Fruit fly (Drosophila melanogaster) whole organism, embryonic: Measurements from ENCODE around the gene P5cr-2.

Experiments used
- CG1024 ChIP-seq: fragments of 200-800 bp; sonication (Bioruptor generic); IDR thresholded peaks from 2 replicates; pipeline ENCODE4 v1.3.6; 2022; ENCODE audit warnings: missing biosample characterization, missing genetic modification characterization
- CG10565 ChIP-seq: fragments of 200-800 bp; sonication (Bioruptor generic); optimal IDR thresholded peaks from 3 replicates; lab custom pipeline; 2016; ENCODE audit warnings: missing biosample characterization, mild to moderate bottlenecking, missing genetic modification characterization
- CG10654 ChIP-seq: fragments of 200-800 bp; sonication (Bioruptor generic); optimal IDR thresholded peaks from 2 replicates; lab custom pipeline; 2016; ENCODE audit warnings: missing biosample characterization, missing genetic modification characterization
- CG11456 ChIP-seq: fragments of 200-800 bp; sonication (Bioruptor generic); IDR thresholded peaks from 3 replicates; pipeline ENCODE4 v1.3.6; 2022; ENCODE audit warnings: missing biosample characterization, missing genetic modification characterization
- CG11696 ChIP-seq: fragments of 200-800 bp; sonication (Bioruptor generic); IDR thresholded peaks from 2 replicates; pipeline ENCODE4 v1.3.6; 2022; ENCODE audit warnings: missing biosample characterization, missing genetic modification characterization
- CG12155 ChIP-seq: fragments of 200-800 bp; sonication (Bioruptor generic); optimal IDR thresholded peaks from 3 replicates; lab custom pipeline; 2016; ENCODE audit warnings: missing biosample characterization, missing genetic modification characterization
- CG17802 ChIP-seq: fragments of 200-800 bp; sonication (Bioruptor generic); optimal IDR thresholded peaks from 2 replicates; lab custom pipeline; 2018; ENCODE audit warnings: missing biosample characterization, mild to moderate bottlenecking, missing genetic modification characterization, moderate library complexity
- CG1792 ChIP-seq: fragments of 200-800 bp; sonication (Bioruptor generic); optimal IDR thresholded peaks from 2 replicates; lab custom pipeline; 2016; ENCODE audit warnings: missing biosample characterization, missing genetic modification characterization
- CG2678 ChIP-seq: fragments of 200-800 bp; sonication (Bioruptor generic); optimal IDR thresholded peaks from 3 replicates; lab custom pipeline; 2019; ENCODE audit warnings: missing biosample characterization, mild to moderate bottlenecking, missing genetic modification characterization, moderate library complexity
- CG33557 ChIP-seq: fragments of 200-800 bp; sonication (Bioruptor generic); optimal IDR thresholded peaks from 2 replicates; lab custom pipeline; 2019; ENCODE audit warnings: missing biosample characterization, mild to moderate bottlenecking, missing genetic modification characterization, moderate library complexity
- CG4360 ChIP-seq: fragments of 200-800 bp; sonication (Bioruptor generic); IDR thresholded peaks from 2 replicates; pipeline ENCODE4 v1.3.6; 2022; ENCODE audit warnings: missing biosample characterization, missing genetic modification characterization
- CG4617 ChIP-seq: fragments of 200-800 bp; sonication (Bioruptor generic); optimal IDR thresholded peaks from 3 replicates; lab custom pipeline; 2016; ENCODE audit warnings: missing biosample characterization, missing genetic modification characterization, borderline replicate concordance
- CG8478 ChIP-seq: fragments of >200 bp; optimal IDR thresholded peaks from 2 replicates; lab custom pipeline; 2018
- CG9437 ChIP-seq: fragments of 200-800 bp; sonication (Bioruptor generic); optimal IDR thresholded peaks from 2 replicates; lab custom pipeline; 2018; ENCODE audit warnings: missing biosample characterization, mild to moderate bottlenecking, missing genetic modification characterization
- CG9817 ChIP-seq: fragments of 200-800 bp; sonication (Bioruptor generic); optimal IDR thresholded peaks from 2 replicates; lab custom pipeline; 2018; ENCODE audit warnings: missing biosample characterization, mild to moderate bottlenecking, missing genetic modification characterization, moderate library complexity
- CHES-1-like ChIP-seq: fragments of 200-800 bp; sonication (Bioruptor generic); optimal IDR thresholded peaks from 2 replicates; lab custom pipeline; 2016; ENCODE audit warnings: missing biosample characterization, missing genetic modification characterization
- Dek ChIP-seq: fragments of 200-800 bp; sonication (Bioruptor generic); optimal IDR thresholded peaks from 3 replicates; lab custom pipeline; 2019; ENCODE audit warnings: missing biosample characterization, mild to moderate bottlenecking, missing genetic modification characterization, moderate library complexity
- Dip3 ChIP-seq: fragments of 200-800 bp; sonication (Bioruptor generic); optimal IDR thresholded peaks from 3 replicates; lab custom pipeline; 2016; ENCODE audit warnings: missing biosample characterization, missing genetic modification characterization
- Doc3 ChIP-seq: fragments of 200-800 bp; sonication (Bioruptor generic); IDR thresholded peaks from 3 replicates; pipeline ENCODE4 v1.3.6; 2022; ENCODE audit warnings: missing biosample characterization, missing genetic modification characterization; ENCODE audit not compliant: partially characterized antibody
- Hr3 ChIP-seq: fragments of 200-800 bp; sonication (Bioruptor generic); optimal IDR thresholded peaks from 3 replicates; lab custom pipeline; 2016; ENCODE audit warnings: missing biosample characterization, missing genetic modification characterization
- Kr ChIP-seq: fragments of 200-800 bp; sonication (Bioruptor generic); optimal IDR thresholded peaks from 2 replicates; lab custom pipeline; 2017; ENCODE audit warnings: missing biosample characterization, mild to moderate bottlenecking, missing genetic modification characterization
- Lpt ChIP-seq: fragments of >200 bp; optimal IDR thresholded peaks from 2 replicates; lab custom pipeline; 2018; ENCODE audit warnings: missing biosample characterization, missing genetic modification characterization
- Mes4 ChIP-seq: fragments of 200-800 bp; sonication (Bioruptor generic); optimal IDR thresholded peaks from 2 replicates; lab custom pipeline; 2016; ENCODE audit warnings: missing biosample characterization, missing genetic modification characterization
- Mrtf ChIP-seq: fragments of 200-800 bp; sonication (Bioruptor generic); IDR thresholded peaks from 3 replicates; pipeline ENCODE4 v1.3.6; 2022; ENCODE audit warnings: missing biosample characterization, missing genetic modification characterization
- Myb ChIP-seq: fragments of 200-800 bp; sonication (Bioruptor generic); optimal IDR thresholded peaks from 2 replicates; lab custom pipeline; 2016; ENCODE audit warnings: missing biosample characterization, missing genetic modification characterization
- NFAT ChIP-seq: fragments of 200-800 bp; sonication (Bioruptor generic); IDR thresholded peaks from 2 replicates; pipeline ENCODE4 v1.3.6; 2022; ENCODE audit warnings: missing biosample characterization, missing genetic modification characterization
- Nf-YC ChIP-seq: fragments of 200-800 bp; optimal IDR thresholded peaks from 3 replicates; lab custom pipeline; 2019; ENCODE audit warnings: missing biosample characterization, mild to moderate bottlenecking, missing genetic modification characterization, moderate library complexity
- NfI ChIP-seq: fragments of 200-800 bp; sonication (Bioruptor generic); optimal IDR thresholded peaks from 3 replicates; lab custom pipeline; 2018; ENCODE audit warnings: missing biosample characterization, mild to moderate bottlenecking, missing genetic modification characterization, moderate library complexity
- Ptx1 ChIP-seq: fragments of 200-800 bp; sonication (Bioruptor generic); IDR thresholded peaks from 2 replicates; pipeline ENCODE4 v1.3.6; 2022; ENCODE audit warnings: missing biosample characterization, missing genetic modification characterization
- YL-1 ChIP-seq: fragments of 200-800 bp; sonication (Bioruptor generic); optimal IDR thresholded peaks from 3 replicates; lab custom pipeline; 2017; ENCODE audit warnings: missing biosample characterization, mild to moderate bottlenecking, missing genetic modification characterization
- amos ChIP-seq: fragments of 200-800 bp; sonication (Bioruptor generic); IDR thresholded peaks from 2 replicates; pipeline ENCODE4 v1.3.6; 2022; ENCODE audit warnings: missing biosample characterization, missing genetic modification characterization; ENCODE audit not compliant: partially characterized antibody
- aop ChIP-seq: fragments of 200-800 bp; sonication (Bioruptor generic); IDR thresholded peaks from 2 replicates; pipeline ENCODE4 v1.3.6; 2022; ENCODE audit warnings: missing biosample characterization, missing genetic modification characterization
- bcd ChIP-seq: fragments of 200-800 bp; sonication (Bioruptor generic); optimal IDR thresholded peaks from 2 replicates; lab custom pipeline; 2017; ENCODE audit warnings: missing biosample characterization, mild to moderate bottlenecking, missing genetic modification characterization
- ci ChIP-seq: fragments of 200-800 bp; sonication (Bioruptor generic); IDR thresholded peaks from 3 replicates; pipeline ENCODE4 v1.3.6; 2022; ENCODE audit warnings: missing biosample characterization, missing genetic modification characterization
- corto ChIP-seq: fragments of 200-800 bp; sonication (Bioruptor generic); optimal IDR thresholded peaks from 2 replicates; lab custom pipeline; 2016; ENCODE audit warnings: missing biosample characterization, mild to moderate bottlenecking, missing genetic modification characterization, moderate library complexity
- crp ChIP-seq, 2 experiments: fragments of 200-800 bp; sonication (Bioruptor generic); optimal IDR thresholded peaks; 2 replicates in 1 of 2; 3 replicates in 1 of 2; lab custom pipeline; 2017; ENCODE audit warnings: missing biosample characterization in 2 of 2, missing genetic modification characterization in 2 of 2, mild to moderate bottlenecking in 1 of 2, moderate library complexity in 1 of 2
- dm ChIP-seq: fragments of 200-800 bp; sonication (Bioruptor generic); optimal IDR thresholded peaks from 3 replicates; lab custom pipeline; 2016; ENCODE audit warnings: missing biosample characterization, missing genetic modification characterization
- dmrt99B ChIP-seq: fragments of 200-800 bp; sonication (Bioruptor generic); optimal IDR thresholded peaks from 2 replicates; lab custom pipeline; 2018; ENCODE audit warnings: missing biosample characterization, mild to moderate bottlenecking, missing genetic modification characterization, moderate library complexity
- eyg ChIP-seq: fragments of 200-800 bp; sonication (Bioruptor generic); optimal IDR thresholded peaks from 3 replicates; lab custom pipeline; 2016; ENCODE audit warnings: missing biosample characterization, missing genetic modification characterization
- fu2 ChIP-seq: fragments of 200-800 bp; sonication (Bioruptor generic); optimal IDR thresholded peaks from 2 replicates; lab custom pipeline; 2016; ENCODE audit warnings: missing biosample characterization, missing genetic modification characterization
- grau ChIP-seq: fragments of 200-800 bp; optimal IDR thresholded peaks from 3 replicates; lab custom pipeline; 2019; ENCODE audit warnings: missing biosample characterization, mild to moderate bottlenecking, missing genetic modification characterization, moderate library complexity
- luna ChIP-seq: fragments of 200-800 bp; sonication (Bioruptor generic); optimal IDR thresholded peaks from 2 replicates; lab custom pipeline; 2016; ENCODE audit warnings: missing biosample characterization, missing genetic modification characterization
- nmo ChIP-seq: fragments of 200-800 bp; sonication (Bioruptor generic); optimal IDR thresholded peaks from 2 replicates; lab custom pipeline; 2018; ENCODE audit warnings: missing biosample characterization, mild to moderate bottlenecking, missing genetic modification characterization, moderate library complexity
- p53 ChIP-seq: fragments of 200-800 bp; sonication (Bioruptor generic); optimal IDR thresholded peaks from 2 replicates; lab custom pipeline; 2016; ENCODE audit warnings: missing biosample characterization, missing genetic modification characterization
- repo ChIP-seq: fragments of 200-800 bp; sonication (Bioruptor generic); optimal IDR thresholded peaks from 2 replicates; lab custom pipeline; 2016; ENCODE audit warnings: missing biosample characterization, missing genetic modification characterization
- salm ChIP-seq: fragments of 200-800 bp; sonication (Bioruptor generic); optimal IDR thresholded peaks from 2 replicates; lab custom pipeline; 2018; ENCODE audit warnings: missing biosample characterization, mild to moderate bottlenecking, missing genetic modification characterization
- sr ChIP-seq: fragments of 200-800 bp; sonication (Bioruptor generic); IDR thresholded peaks from 3 replicates; pipeline ENCODE4 v1.3.6; 2022; ENCODE audit warnings: missing biosample characterization, missing genetic modification characterization
- ttk ChIP-seq: fragments of 200-800 bp; sonication (Bioruptor generic); IDR thresholded peaks from 2 replicates; pipeline ENCODE4 v2.1.2; 2022; ENCODE audit warnings: missing biosample characterization, missing genetic modification characterization
- wdn ChIP-seq: fragments of 200-800 bp; sonication (Bioruptor generic); IDR thresholded peaks from 2 replicates; pipeline ENCODE4 v1.3.6; 2022; ENCODE audit warnings: missing biosample characterization, missing genetic modification characterization
- wor ChIP-seq: fragments of 200-800 bp; sonication (Bioruptor generic); IDR thresholded peaks from 2 replicates; pipeline ENCODE4 v1.3.6; 2022; ENCODE audit warnings: missing biosample characterization, missing genetic modification characterization
- zfh1 ChIP-seq: fragments of 200-800 bp; sonication (Bioruptor generic); IDR thresholded peaks from 3 replicates; pipeline ENCODE4 v1.3.6; 2022; ENCODE audit warnings: missing biosample characterization, missing genetic modification characterization

P5cr-2 gene

DNA sequence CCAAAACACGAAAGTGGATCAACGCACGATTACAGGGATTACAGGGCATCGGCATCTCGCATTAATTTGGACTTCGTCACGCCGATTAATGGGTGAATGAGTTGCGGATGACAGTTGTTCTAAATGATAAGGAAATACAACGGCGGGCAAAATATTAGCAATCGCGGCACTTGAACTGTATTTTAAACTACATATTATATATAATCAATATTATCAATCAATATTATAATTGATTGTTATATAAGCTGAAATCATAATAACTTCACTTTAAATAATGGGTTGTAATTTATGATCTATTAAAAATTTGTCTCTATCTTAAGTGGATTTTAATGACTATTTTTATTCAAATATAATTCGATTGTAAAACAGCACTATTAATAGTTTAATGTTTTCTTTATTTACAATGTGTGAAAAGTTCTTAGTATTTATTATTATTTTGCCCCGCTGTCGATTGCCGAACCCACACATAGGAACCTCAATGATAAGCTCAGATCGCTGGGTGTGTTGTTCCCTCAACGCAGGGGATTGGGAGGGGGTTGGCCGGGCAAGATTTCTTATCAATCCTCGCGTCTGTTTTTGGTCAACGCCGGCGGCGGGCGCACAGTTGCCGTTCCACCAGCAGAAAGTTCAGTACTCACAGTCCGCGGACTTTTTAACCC is 620 bp downstream of the P5cr-2 start (continued):
- TF ChIP-seq CG12155 (GFP tag; lab: Kevin White, UChicago): peak; percentile 8
- no peak for TF ChIP-seq CG10654 (GFP tag; lab: Kevin White, UChicago)
- TF ChIP-seq Mrtf (GFP tag; lab: Robert Waterston, UW): no peak
- TF ChIP-seq wor (GFP tag; lab: Robert Waterston, UW): no peak
- TF ChIP-seq p53 (GFP tag; lab: Kevin White, UChicago): no peak
- TF ChIP-seq corto: no peak
- TF ChIP-seq wdn (GFP tag; lab: Robert Waterston, UW): no peak
- no peak for TF ChIP-seq Kr (GFP tag; lab: Kevin White, UChicago)
- TF ChIP-seq CG4360: no peak
- no peak for TF ChIP-seq Dip3
- no peak for TF ChIP-seq fu2 (GFP tag; lab: Kevin White, UChicago)
- TF ChIP-seq CG11696 (GFP tag; lab: Robert Waterston, UW): peak; percentile 92
- peak; percentile 22 for TF ChIP-seq bcd (GFP tag; lab: Kevin White, UChicago)
- TF ChIP-seq Lpt: no peak
- TF ChIP-seq Myb (GFP tag; lab: Kevin White, UChicago): no peak
- no peak for TF ChIP-seq aop (GFP tag; lab: Robert Waterston, UW)
- no peak for TF ChIP-seq luna (GFP tag; lab: Kevin White, UChicago)
- no peak for TF ChIP-seq crp (GFP tag; optimal IDR thresholded peaks at IDR 0.05; lab: Kevin White, UChicago)
- no peak for TF ChIP-seq amos (GFP tag; lab: Robert Waterston, UW)
- TF ChIP-seq dmrt99B: peak; percentile 69
- peak; percentile 26 for TF ChIP-seq Dek (tag; lab: Kevin White, UChicago)
- TF ChIP-seq grau (tag; lab: Kevin White, UChicago): peak; percentile 79
- no peak for TF ChIP-seq CG10565 (GFP tag; lab: Kevin White, UChicago)
- TF ChIP-seq ci (GFP tag; lab: Robert Waterston, UW): peak; percentile 34; the same call in 2 of the 3 replicates
- no peak for TF ChIP-seq CG33557 (GFP tag; lab: Kevin White, UChicago)
- TF ChIP-seq zfh1 (GFP tag; lab: Robert Waterston, UW): 0 out of 3 replicates have a peak, but pooled peaks have one; percentile 13
- TF ChIP-seq Doc3 (GFP tag; lab: Robert Waterston, UW): no peak
- TF ChIP-seq NfI (GFP tag; lab: Kevin White, UChicago): no peak
- no peak for TF ChIP-seq Mes4 (GFP tag; lab: Kevin White, UChicago)
- no peak for TF ChIP-seq dm (GFP tag; lab: Kevin White, UChicago)
- TF ChIP-seq sr: no peak
- TF ChIP-seq nmo: peak; percentile 52
- peak; percentile 57 for TF ChIP-seq Nf-YC
- no peak for TF ChIP-seq eyg (GFP tag; lab: Kevin White, UChicago)
- peak; percentile 37 for TF ChIP-seq CG9817
- no peak for TF ChIP-seq ttk (GFP tag; lab: Robert Waterston, UW)
- TF ChIP-seq CG11456 (GFP tag; lab: Robert Waterston, UW): no peak
- peak; percentile 55 for TF ChIP-seq CG9437 (GFP tag; lab: Kevin White, UChicago)
- no peak for TF ChIP-seq CHES-1-like (GFP tag; lab: Kevin White, UChicago)
- 0 out of 2 replicates have a peak, but pooled peaks have one; percentile 5 for TF ChIP-seq NFAT (GFP tag; lab: Robert Waterston, UW)
- peak; percentile 21; the same call in 1 of the 2 replicates for TF ChIP-seq Ptx1 (GFP tag; lab: Robert Waterston, UW)
- peak; percentile 40 for TF ChIP-seq Hr3 (GFP tag; lab: Kevin White, UChicago)
- no peak for TF ChIP-seq CG1792 (GFP tag; lab: Kevin White, UChicago)
- TF ChIP-seq salm (tag; lab: Kevin White, UChicago): peak; percentile 36
- TF ChIP-seq CG4617 (GFP tag; lab: Kevin White, UChicago): no peak
- TF ChIP-seq CG2678 (tag; lab: Kevin White, UChicago): peak; percentile 81
- no peak for TF ChIP-seq CG8478
- TF ChIP-seq YL-1: no peak
- no peak for TF ChIP-seq CG17802 (tag; lab: Kevin White, UChicago)
- TF ChIP-seq repo: no peak
- no peak for TF ChIP-seq CG1024 (GFP tag; lab: Robert Waterston, UW)
